Worm (Caenorhabditis elegans): ENCODE results near the gene pud-3.

DNA sequence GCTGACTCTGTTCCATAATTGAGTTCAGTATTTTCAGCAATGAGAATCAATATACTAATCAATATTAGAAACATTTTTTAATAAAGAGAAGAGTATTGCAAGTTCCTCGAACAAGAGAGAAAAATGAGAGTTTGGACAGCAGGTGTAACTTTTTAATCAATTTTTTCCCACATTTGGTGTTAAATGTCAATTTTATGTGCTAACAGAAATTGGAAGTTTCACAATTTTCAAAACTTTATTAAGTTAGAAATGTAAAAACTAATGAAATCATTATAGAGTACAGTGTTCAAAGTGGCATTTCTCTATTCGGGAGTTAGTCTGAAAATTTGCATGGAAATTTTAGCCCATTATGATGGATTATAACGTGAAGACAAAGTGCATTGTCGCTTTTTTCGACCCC, 16.3 kb upstream of the pud-3 start, which contains the start of gene irld-30:
- no peak for TF ChIP-seq hlh-6 (tag; optimal IDR thresholded peaks at IDR 0.05)
- no peak for TF ChIP-seq pag-3 (tag; optimal IDR thresholded peaks at IDR 0.05; ENCODE audit: borderline replicate concordance)
- TF ChIP-seq pros-1 (tag; optimal IDR thresholded peaks at IDR 0.05), result no peak
- TF ChIP-seq ceh-9 (tag; optimal IDR thresholded peaks at IDR 0.05), result no peak

Measured in whole organism, late embryonic.